Fruit fly (Drosophila melanogaster): ENCODE data around the gene CG17036.

- TF ChIP-seq OdsH (GFP tag; optimal IDR thresholded peaks at IDR 0.05) = no peak
- TF ChIP-seq Ets21C (GFP tag; optimal IDR thresholded peaks at IDR 0.05) = no peak
- TF ChIP-seq CG3919 (GFP tag; optimal IDR thresholded peaks at IDR 0.05) = no peak
- no peak for TF ChIP-seq achi (GFP tag; optimal IDR thresholded peaks at IDR 0.05)
- no peak for TF ChIP-seq salr (GFP tag; optimal IDR thresholded peaks at IDR 0.05)
- TF ChIP-seq Ets96B (tag; optimal IDR thresholded peaks at IDR 0.05) = no peak
- TF ChIP-seq Sox14 (GFP tag; optimal IDR thresholded peaks at IDR 0.05) = no peak
- TF ChIP-seq Eip75B (GFP tag; optimal IDR thresholded peaks at IDR 0.05) = no peak
- no peak for TF ChIP-seq topi (GFP tag; optimal IDR thresholded peaks at IDR 0.05)
- no peak for TF ChIP-seq CG6854 (GFP tag; optimal IDR thresholded peaks at IDR 0.05)
- no peak for TF ChIP-seq CG7368 (GFP tag; optimal IDR thresholded peaks at IDR 0.05)
Measured at dm6 chr2L:12656865-12657264, 43.7 kb downstream of the CG17036 start, which contains the start of gene pdm2.

All from whole organism, prepupa.